Worm (Caenorhabditis elegans) whole organism, L2 larva: ENCODE results near the gene K03H1.13.

Experiments
- C34F6.9 ChIP-seq: fragments of 150-350 bp; optimal IDR thresholded peaks from 2 replicates; lab custom pipeline; 2014; ENCODE audit warnings: missing biosample characterization, missing genetic modification characterization
- F13H6.1 ChIP-seq: sonication (generic microtip); optimal IDR thresholded peaks from 2 replicates; lab custom pipeline; 2016; ENCODE audit warnings: missing genetic modification characterization, missing compliant biosample characterization
- R02D3.7 ChIP-seq: fragments of 150-350 bp; optimal IDR thresholded peaks from 2 replicates; lab custom pipeline; 2014; ENCODE audit warnings: missing biosample characterization, missing genetic modification characterization
- Y55F3AM.14 ChIP-seq: fragments of 200-800 bp; sonication (Bioruptor generic); optimal IDR thresholded peaks from 2 replicates; lab custom pipeline; 2018; ENCODE audit warnings: mild to moderate bottlenecking, missing genetic modification characterization, missing compliant biosample characterization
- ZK546.5 ChIP-seq: sonication (generic microtip); optimal IDR thresholded peaks from 2 replicates; lab custom pipeline; 2017; ENCODE audit warnings: missing biosample characterization, missing genetic modification characterization
- aly-2 ChIP-seq: fragments of 150-350 bp; optimal IDR thresholded peaks from 2 replicates; lab custom pipeline; 2014; ENCODE audit warnings: missing biosample characterization, missing genetic modification characterization
- ama-1 ChIP-seq: fragments of 150-350 bp; optimal IDR thresholded peaks from 2 replicates; lab custom pipeline; 2018; ENCODE audit warnings: inconsistent platforms
- blmp-1 ChIP-seq: sonication (generic microtip); optimal IDR thresholded peaks from 2 replicates; lab custom pipeline; 2017; ENCODE audit warnings: missing genetic modification characterization, mild to moderate bottlenecking, missing compliant biosample characterization, antibody characterized with exemption, moderate library complexity; ENCODE audit not compliant: insufficient read depth
- ceh-16 ChIP-seq: fragments of 150-350 bp; optimal IDR thresholded peaks from 2 replicates; lab custom pipeline; 2014; ENCODE audit warnings: missing biosample characterization, missing genetic modification characterization
- ceh-82 ChIP-seq: fragments of 150-350 bp; optimal IDR thresholded peaks from 2 replicates; lab custom pipeline; 2014; ENCODE audit warnings: missing biosample characterization, missing genetic modification characterization
- dmd-4 ChIP-seq: sonication (generic microtip); optimal IDR thresholded peaks from 2 replicates; lab custom pipeline; 2017; ENCODE audit warnings: missing biosample characterization, missing genetic modification characterization
- egl-27 ChIP-seq: sonication (generic microtip); optimal IDR thresholded peaks from 3 replicates; lab custom pipeline; 2017; ENCODE audit warnings: missing biosample characterization, missing genetic modification reagents, missing genetic modification characterization
- elt-1 ChIP-seq: fragments of 150-350 bp; optimal IDR thresholded peaks from 2 replicates; lab custom pipeline; 2014; ENCODE audit warnings: missing biosample characterization, missing genetic modification characterization
- fos-1 ChIP-seq: fragments of 150-350 bp; optimal IDR thresholded peaks from 2 replicates; lab custom pipeline; 2014; ENCODE audit warnings: missing biosample characterization, missing genetic modification characterization
- gmeb-1 ChIP-seq: fragments of 150-350 bp; optimal IDR thresholded peaks from 2 replicates; lab custom pipeline; 2014; ENCODE audit warnings: missing biosample characterization, missing genetic modification characterization
- lin-13 ChIP-seq: fragments of 150-350 bp; optimal IDR thresholded peaks from 2 replicates; lab custom pipeline; 2014; ENCODE audit warnings: missing biosample characterization, missing genetic modification reagents, missing genetic modification characterization
- lin-39 ChIP-seq: fragments of 150-350 bp; optimal IDR thresholded peaks from 2 replicates; lab custom pipeline; 2014; ENCODE audit warnings: missing biosample characterization, missing genetic modification reagents, missing genetic modification characterization
- lsy-2 ChIP-seq, 2 experiments: fragments of 150-350 bp in 1 of 2; sonication (generic microtip) in 1 of 2; optimal IDR thresholded peaks; 2 replicates each; lab custom pipeline; 2014 to 2017; ENCODE audit warnings: missing biosample characterization in 2 of 2, missing genetic modification characterization in 2 of 2
- mab-5 ChIP-seq: fragments of 150-350 bp; optimal IDR thresholded peaks from 2 replicates; lab custom pipeline; 2014; ENCODE audit warnings: missing biosample characterization, missing genetic modification characterization
- mbf-1 ChIP-seq: sonication (generic microtip); optimal IDR thresholded peaks from 2 replicates; lab custom pipeline; 2017; ENCODE audit warnings: missing biosample characterization, missing genetic modification characterization
- mdl-1 ChIP-seq, 2 experiments: fragments of 150-350 bp in 1 of 2; sonication (generic microtip) in 1 of 2; optimal IDR thresholded peaks; 2 replicates each; lab custom pipeline; 2017; ENCODE audit warnings: missing biosample characterization in 2 of 2, missing genetic modification characterization in 2 of 2
- nhr-10 ChIP-seq: sonication (generic microtip); optimal IDR thresholded peaks from 2 replicates; lab custom pipeline; 2017; ENCODE audit warnings: missing biosample characterization, missing genetic modification characterization
- nhr-11 ChIP-seq: fragments of 150-350 bp; optimal IDR thresholded peaks from 2 replicates; lab custom pipeline; 2014; ENCODE audit warnings: missing biosample characterization, missing genetic modification characterization
- nhr-12 ChIP-seq: fragments of 150-350 bp; optimal IDR thresholded peaks from 2 replicates; lab custom pipeline; 2014; ENCODE audit warnings: missing biosample characterization, missing genetic modification characterization
- nhr-129 ChIP-seq: fragments of 150-350 bp; optimal IDR thresholded peaks from 2 replicates; lab custom pipeline; 2014; ENCODE audit warnings: missing biosample characterization, missing genetic modification characterization
- nhr-21 ChIP-seq: fragments of 150-350 bp; optimal IDR thresholded peaks from 2 replicates; lab custom pipeline; 2014; ENCODE audit warnings: missing biosample characterization, missing genetic modification characterization
- nhr-23 ChIP-seq: fragments of 150-350 bp; optimal IDR thresholded peaks from 2 replicates; lab custom pipeline; 2014; ENCODE audit warnings: missing biosample characterization, missing genetic modification reagents, missing genetic modification characterization
- nhr-6 ChIP-seq: fragments of 150-350 bp; optimal IDR thresholded peaks from 2 replicates; lab custom pipeline; 2014; ENCODE audit warnings: missing biosample characterization, missing genetic modification characterization
- nhr-77 ChIP-seq: fragments of 150-350 bp; optimal IDR thresholded peaks from 2 replicates; lab custom pipeline; 2014; ENCODE audit warnings: missing biosample characterization, missing genetic modification characterization
- peb-1 ChIP-seq: fragments of 150-350 bp; optimal IDR thresholded peaks from 2 replicates; lab custom pipeline; 2014; ENCODE audit warnings: missing biosample characterization, missing genetic modification characterization
- sem-4 ChIP-seq: fragments of 150-350 bp; optimal IDR thresholded peaks from 2 replicates; lab custom pipeline; 2014; ENCODE audit warnings: missing biosample characterization, missing genetic modification reagents, missing genetic modification characterization
- skn-1 ChIP-seq: sonication (generic microtip); optimal IDR thresholded peaks from 2 replicates; lab custom pipeline; 2017; ENCODE audit warnings: missing biosample characterization, missing genetic modification characterization
- sma-3 ChIP-seq: sonication (generic microtip); optimal IDR thresholded peaks from 2 replicates; lab custom pipeline; 2016; ENCODE audit warnings: missing genetic modification reagents, missing genetic modification characterization, missing compliant biosample characterization
- sma-9 ChIP-seq, 2 experiments: fragments of 150-350 bp in 1 of 2; sonication (generic microtip) in 1 of 2; optimal IDR thresholded peaks; 2 replicates each; lab custom pipeline; 2014 to 2016; ENCODE audit warnings: missing genetic modification characterization in 2 of 2, mild to moderate bottlenecking in 1 of 2, missing biosample characterization in 1 of 2, missing compliant biosample characterization in 1 of 2, missing genetic modification reagents in 1 of 2, moderate library complexity in 1 of 2
- snpc-4 ChIP-seq: fragments of 150-350 bp; optimal IDR thresholded peaks from 2 replicates; lab custom pipeline; 2014; ENCODE audit warnings: missing biosample characterization, missing genetic modification characterization
- unc-39 ChIP-seq: fragments of 150-350 bp; optimal IDR thresholded peaks from 2 replicates; lab custom pipeline; 2014; ENCODE audit warnings: missing biosample characterization, missing genetic modification characterization
- unc-55 ChIP-seq: fragments of 150-350 bp; sonication (generic microtip); optimal IDR thresholded peaks from 3 replicates; lab custom pipeline; 2014; ENCODE audit warnings: missing biosample characterization, missing genetic modification reagents, missing genetic modification characterization
- unc-62 ChIP-seq: fragments of 150-350 bp; optimal IDR thresholded peaks from 2 replicates; lab custom pipeline; 2014; ENCODE audit warnings: missing biosample characterization, missing genetic modification reagents, missing genetic modification characterization
- zag-1 ChIP-seq: fragments of 150-350 bp; optimal IDR thresholded peaks from 2 replicates; lab custom pipeline; 2014; ENCODE audit warnings: missing biosample characterization, missing genetic modification characterization
- ztf-1 ChIP-seq: fragments of 200-800 bp; sonication (Bioruptor generic); conservative IDR thresholded peaks from 2 replicates; pipeline ENCODE4 v1.3.6; 2022; ENCODE audit warnings: missing genetic modification characterization, missing compliant biosample characterization
- ztf-11 ChIP-seq: sonication (generic microtip); optimal IDR thresholded peaks from 2 replicates; lab custom pipeline; 2017; ENCODE audit warnings: missing biosample characterization, missing genetic modification characterization

The K03H1.13 gene

DNA sequence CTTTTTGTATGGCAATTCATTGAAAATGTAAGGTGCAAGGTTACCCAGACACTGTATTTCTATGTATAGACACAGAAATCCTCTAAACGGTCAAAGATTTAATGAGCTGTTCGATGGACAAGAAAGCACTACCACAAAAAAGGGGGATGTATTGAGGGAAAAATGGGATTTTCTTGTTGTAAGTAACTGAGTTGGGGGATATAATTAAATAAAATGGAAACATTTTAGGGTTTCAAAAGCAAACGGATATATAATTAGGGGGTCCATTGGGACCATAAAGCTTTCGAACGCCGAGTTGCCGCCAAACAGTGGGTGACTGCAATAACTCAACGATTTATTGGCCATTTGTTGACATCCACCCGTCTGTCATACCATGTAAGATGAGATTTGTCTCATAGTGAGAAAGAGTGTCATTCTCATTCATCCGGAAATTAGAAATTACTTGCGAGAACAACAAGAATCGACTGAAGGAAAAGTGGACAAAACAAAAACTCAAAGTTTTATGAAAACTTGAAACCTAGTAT, 32.0 kb upstream of the K03H1.13 start:
- TF ChIP-seq Y55F3AM.14 (GFP tag; lab: Kevin White, UChicago) (no peak), fos-1 (no peak), blmp-1 (tag; lab: Kevin White, UChicago) (no peak), egl-27 (no peak), ama-1 (lab: Kevin White, UChicago) (no peak), peb-1 (tag; lab: Kevin White, UChicago) (no peak), ztf-1 (GFP tag; lab: Robert Waterston, UW) (no peak), ZK546.5 (no peak), nhr-77 (tag; lab: Kevin White, UChicago) (no peak), F13H6.1 (tag; lab: Kevin White, UChicago) (no peak), lsy-2 (tag; optimal IDR thresholded peaks at IDR 0.05; lab: Kevin White, UChicago) (no peak), dmd-4 (tag; lab: Kevin White, UChicago) (no peak), gmeb-1 (tag; lab: Kevin White, UChicago) (no peak), ceh-16 (tag; lab: Kevin White, UChicago) (no peak), C34F6.9 (tag; lab: Kevin White, UChicago) (no peak), sma-9 (GFP tag; optimal IDR thresholded peaks at IDR 0.05; lab: Kevin White, UChicago) (no peak), sma-9 (tag; optimal IDR thresholded peaks at IDR 0.05; lab: Kevin White, UChicago) (no peak), nhr-129 (tag; lab: Kevin White, UChicago) (no peak), mdl-1 (tag; optimal IDR thresholded peaks at IDR 0.05; lab: Kevin White, UChicago) (no peak)

DNA sequence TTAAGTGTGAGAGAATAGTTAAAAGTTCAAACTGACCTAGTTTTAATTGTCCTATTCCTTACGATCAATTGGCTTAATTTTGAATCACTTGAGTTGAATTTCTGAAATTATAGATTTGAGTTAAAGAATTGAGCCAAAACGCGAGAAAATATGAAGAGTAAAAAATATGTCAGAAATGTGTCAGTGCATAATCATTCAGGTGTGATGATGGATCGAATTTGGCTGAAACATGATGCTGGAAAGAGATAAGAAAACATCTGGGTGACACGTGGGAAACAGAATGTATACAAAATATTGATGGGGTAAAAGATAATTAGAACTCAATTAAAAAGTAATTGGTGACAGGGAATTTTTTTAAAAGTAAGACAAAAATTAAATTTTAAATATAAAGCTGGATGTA, 23.6 kb upstream of the K03H1.13 start, which contains the start of gene R10E12.2:
Gene R10E12.2 (minus strand): TSS at position 101 of the 400 bp plus-strand sequence.
- TF ChIP-seq ztf-11 (tag; lab: Kevin White, UChicago) (no peak), mab-5 (tag; lab: Kevin White, UChicago) (no peak), nhr-21 (tag; lab: Kevin White, UChicago) (no peak), lin-39 (no peak)

DNA sequence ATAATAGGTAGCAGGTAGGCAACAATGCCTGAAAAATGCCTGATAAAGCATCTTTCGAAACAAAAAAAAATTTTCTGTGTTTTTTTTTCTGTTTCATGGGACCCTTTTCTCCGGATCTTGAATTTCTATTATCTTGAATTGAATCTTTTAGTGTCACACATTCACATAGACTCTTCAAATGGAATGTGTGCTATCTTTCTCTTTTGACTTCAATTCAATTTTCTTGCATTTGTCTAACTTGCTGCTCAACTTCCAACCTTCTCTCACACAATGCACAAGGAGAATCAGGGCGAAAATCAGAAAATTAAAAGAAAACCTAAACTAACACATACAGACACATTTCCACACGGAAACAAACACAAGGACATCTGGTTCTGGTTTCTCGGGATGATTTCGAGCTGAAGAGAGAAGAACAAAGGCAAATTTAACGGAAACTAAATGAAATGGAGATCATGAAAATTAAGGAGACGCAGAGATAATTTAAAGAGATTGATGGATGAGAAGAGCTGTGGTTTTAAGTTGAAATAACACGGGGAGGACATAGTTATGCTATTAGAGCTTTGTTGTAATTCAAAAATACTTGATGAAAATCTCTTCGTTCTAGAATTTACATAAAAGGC, 22.2 kb upstream of the K03H1.13 start:
- TF ChIP-seq R02D3.7 (tag; lab: Kevin White, UChicago) (no peak), blmp-1 (tag; lab: Kevin White, UChicago) (no peak), F13H6.1 (tag; lab: Kevin White, UChicago) (no peak), egl-27 (no peak), C34F6.9 (tag; lab: Kevin White, UChicago) (no peak), aly-2 (tag; lab: Kevin White, UChicago) (no peak), sem-4 (tag; lab: Kevin White, UChicago) (no peak), unc-55 (no peak), zag-1 (tag; lab: Kevin White, UChicago) (no peak), lin-39 (no peak), snpc-4 (tag; lab: Kevin White, UChicago) (no peak), Y55F3AM.14 (GFP tag; lab: Kevin White, UChicago) (no peak), nhr-77 (tag; lab: Kevin White, UChicago) (no peak), elt-1 (tag; lab: Kevin White, UChicago) (no peak), unc-39 (tag; lab: Kevin White, UChicago) (no peak), skn-1 (tag; lab: Kevin White, UChicago) (no peak), nhr-12 (tag; lab: Kevin White, UChicago) (no peak), nhr-23 (tag; lab: Kevin White, UChicago) (no peak), nhr-11 (tag; lab: Kevin White, UChicago) (no peak), nhr-10 (no peak)

DNA sequence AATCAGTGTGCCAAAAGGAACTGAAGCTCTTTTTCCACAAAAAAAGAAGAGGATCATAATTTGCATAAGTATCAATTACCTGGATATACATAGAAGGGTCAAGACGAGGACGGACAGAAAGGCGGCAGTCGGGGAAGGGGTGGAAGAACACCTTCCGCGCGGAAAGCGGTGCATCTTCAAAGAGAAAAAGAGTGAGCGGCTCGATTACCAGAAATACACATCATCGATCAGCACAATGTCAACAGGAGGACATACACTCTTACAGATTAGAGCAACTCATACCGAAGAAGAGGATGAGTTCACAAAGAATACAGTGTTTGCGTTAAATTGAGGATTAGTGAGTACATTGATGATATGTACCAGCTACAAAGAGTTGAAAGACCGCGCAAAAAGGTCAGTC, 19.2 kb upstream of the K03H1.13 start:
- TF ChIP-seq nhr-23 (tag; lab: Kevin White, UChicago) (no peak), unc-39 (tag; lab: Kevin White, UChicago) (no peak), ZK546.5 (no peak), ceh-82 (no peak), peb-1 (tag; lab: Kevin White, UChicago) (no peak), nhr-6 (tag; lab: Kevin White, UChicago) (no peak), lin-13 (GFP tag; lab: Kevin White, UChicago) (no peak), mdl-1 (tag; optimal IDR thresholded peaks at IDR 0.05; lab: Kevin White, UChicago) (no peak), ztf-1 (GFP tag; lab: Robert Waterston, UW) (no peak), C34F6.9 (tag; lab: Kevin White, UChicago) (no peak), zag-1 (tag; lab: Kevin White, UChicago) (no peak), dmd-4 (tag; lab: Kevin White, UChicago) (no peak), unc-62 (GFP tag; lab: Kevin White, UChicago) (no peak), sma-3 (no peak), mbf-1 (no peak), Y55F3AM.14 (GFP tag; lab: Kevin White, UChicago) (no peak), nhr-10 (no peak), lsy-2 (tag; optimal IDR thresholded peaks at IDR 0.05; lab: Kevin White, UChicago) (no peak)
